Worm (Caenorhabditis elegans) whole organism, early embryonic: Measurements from ENCODE around the gene F23B2.10.

Experiments
- B0310.2 ChIP-seq: sonication (generic microtip); optimal IDR thresholded peaks from 2 replicates; lab custom pipeline; 2016; ENCODE audit warnings: mild to moderate bottlenecking, missing genetic modification characterization, missing compliant biosample characterization
- ama-1 ChIP-seq: fragments of 150-350 bp; optimal IDR thresholded peaks from 2 replicates; lab custom pipeline; 2014
- ets-7 ChIP-seq: sonication (generic microtip); optimal IDR thresholded peaks from 2 replicates; lab custom pipeline; 2016; ENCODE audit warnings: missing genotype, missing genetic modification characterization, missing compliant biosample characterization
- tbx-37 ChIP-seq: fragments of 200-800 bp; sonication (Bioruptor generic); conservative IDR thresholded peaks from 2 replicates; pipeline ENCODE4 v1.3.6; 2022; ENCODE audit warnings: missing genetic modification reagents, missing genetic modification characterization, missing compliant biosample characterization

DNA sequence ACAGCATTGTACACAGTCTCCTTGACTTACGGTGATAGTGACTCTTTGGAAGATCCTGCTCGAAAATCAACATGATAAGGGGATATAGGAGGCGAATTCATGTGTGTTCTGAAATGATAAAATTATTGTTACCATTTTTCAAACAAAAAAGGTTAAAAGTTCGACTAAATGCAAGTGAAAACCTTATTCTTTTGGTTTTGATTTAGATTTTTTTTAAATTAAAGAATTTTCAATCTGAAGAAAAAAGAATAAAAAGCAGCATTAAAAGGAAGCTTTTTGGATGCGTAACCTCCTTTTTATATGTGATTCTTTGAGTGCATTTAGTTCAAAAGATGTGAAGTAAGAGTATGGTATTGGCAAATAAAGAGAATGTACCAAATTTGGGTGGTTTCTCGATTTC is 18.8 kb downstream of the F23B2.10 start, which contains the start of gene delm-1:
- no peak for TF ChIP-seq ets-7 (tag; lab: Kevin White, UChicago)
- TF ChIP-seq ama-1, result no peak
- no peak for TF ChIP-seq B0310.2 (tag; lab: Kevin White, UChicago)
- TF ChIP-seq tbx-37 (GFP tag; lab: Robert Waterston, UW), result no peak
